Fruit fly (Drosophila melanogaster) whole organism, wandering third instar larva: ENCODE results near the gene Strump.
A peak's percentile ranks its signal among the peaks of the same experiment; 100 is the strongest.

ENCODE experiments used
- CG32264 ChIP-seq: fragments of 200-800 bp; sonication (Bioruptor generic); optimal IDR thresholded peaks from 2 replicates; lab custom pipeline; 2016; ENCODE audit warnings: missing biosample characterization, missing genetic modification characterization
- Dfd ChIP-seq: fragments of >200 bp; optimal IDR thresholded peaks from 2 replicates; lab custom pipeline; 2017; ENCODE audit warnings: missing biosample characterization, missing genetic modification characterization
- Dif ChIP-seq: fragments of 200-275, 200-300 bp; sonication (Bioruptor generic); optimal IDR thresholded peaks from 2 replicates; lab custom pipeline; 2018; ENCODE audit warnings: missing biosample characterization, missing genetic modification characterization; ENCODE audit not compliant: partially characterized antibody
- GATAd ChIP-seq: sonication (Bioruptor generic); optimal IDR thresholded peaks from 2 replicates; lab custom pipeline; 2016; ENCODE audit warnings: missing biosample characterization, missing genetic modification characterization
- Hr78 ChIP-seq: fragments of >200 bp; optimal IDR thresholded peaks from 2 replicates; lab custom pipeline; 2017; ENCODE audit warnings: missing biosample characterization, missing genetic modification characterization
- Hr83 ChIP-seq: fragments of 200-300 bp; sonication (Bioruptor generic); optimal IDR thresholded peaks from 2 replicates; lab custom pipeline; 2016; ENCODE audit warnings: missing biosample characterization, mild to moderate bottlenecking, missing genetic modification characterization, moderate library complexity; ENCODE audit not compliant: poor library complexity, severe bottlenecking
- Jra ChIP-seq: sonication (Bioruptor generic); optimal IDR thresholded peaks from 2 replicates; lab custom pipeline; 2016; ENCODE audit warnings: missing biosample characterization, missing genetic modification characterization
- Myc ChIP-seq: fragments of >200 bp; optimal IDR thresholded peaks from 2 replicates; lab custom pipeline; 2017
- N ChIP-seq: fragments of >200 bp; optimal IDR thresholded peaks from 2 replicates; lab custom pipeline; 2018; ENCODE audit warnings: missing biosample characterization, missing external identifiers, missing genetic modification characterization
- OdsH ChIP-seq: fragments of 200-800 bp; sonication (Bioruptor generic); optimal IDR thresholded peaks from 2 replicates; lab custom pipeline; 2016; ENCODE audit warnings: missing biosample characterization, mild to moderate bottlenecking, missing genetic modification characterization
- Rel ChIP-seq, 2 experiments: fragments of 200-800 bp; sonication (Bioruptor generic) in 1 of 2; optimal IDR thresholded peaks; 2 replicates in 1 of 2; 3 replicates in 1 of 2; lab custom pipeline; 2016 to 2019; ENCODE audit warnings: mild to moderate bottlenecking in 2 of 2, missing biosample characterization in 2 of 2, missing genetic modification characterization in 2 of 2, moderate library complexity in 1 of 2
- Sp1 ChIP-seq: fragments of 200-800 bp; sonication (Bioruptor generic); optimal IDR thresholded peaks from 3 replicates; lab custom pipeline; 2019; ENCODE audit warnings: missing biosample characterization, mild to moderate bottlenecking, missing genetic modification characterization, moderate library complexity
- Vsx2 ChIP-seq: fragments of 200-300, 225-300 bp; sonication (Bioruptor generic); optimal IDR thresholded peaks from 2 replicates; lab custom pipeline; 2018; ENCODE audit warnings: missing biosample characterization, missing genetic modification characterization; ENCODE audit not compliant: partially characterized antibody
- br ChIP-seq: fragments of 200-800 bp; sonication (Bioruptor generic); optimal IDR thresholded peaks from 2 replicates; lab custom pipeline; 2016; ENCODE audit warnings: missing biosample characterization, missing genetic modification characterization
- brk ChIP-seq: fragments of 200-800 bp; sonication (Bioruptor generic); optimal IDR thresholded peaks from 2 replicates; lab custom pipeline; 2016; ENCODE audit warnings: missing biosample characterization, mild to moderate bottlenecking, missing genetic modification characterization
- dl ChIP-seq, 2 experiments: fragments of 175-275, 200-275 bp in 1 of 2; fragments of 200-275 bp in 1 of 2; sonication (Bioruptor generic); optimal IDR thresholded peaks; lab custom pipeline; 2018; ENCODE audit warnings: mild to moderate bottlenecking in 2 of 2, missing biosample characterization in 2 of 2, missing genetic modification characterization in 2 of 2, moderate library complexity in 2 of 2; ENCODE audit not compliant: partially characterized antibody in 2 of 2, insufficient read depth in 1 of 2
- dmrt93B ChIP-seq: fragments of 200-800 bp; sonication (Bioruptor generic); optimal IDR thresholded peaks from 2 replicates; lab custom pipeline; 2018; ENCODE audit warnings: missing biosample characterization, mild to moderate bottlenecking, missing genetic modification characterization
- dsf ChIP-seq: sonication (Bioruptor generic); optimal IDR thresholded peaks from 2 replicates; lab custom pipeline; 2016; ENCODE audit warnings: missing biosample characterization, missing genetic modification characterization, borderline replicate concordance
- ey ChIP-seq: fragments of 200-800 bp; sonication (Bioruptor generic); optimal IDR thresholded peaks from 2 replicates; lab custom pipeline; 2016; ENCODE audit warnings: missing biosample characterization, missing genetic modification characterization
- foxo ChIP-seq, 2 experiments: fragments of 200-800 bp; sonication (Bioruptor generic); optimal IDR thresholded peaks; 2 replicates in 1 of 2; 3 replicates in 1 of 2; lab custom pipeline; 2016 to 2017; ENCODE audit warnings: missing biosample characterization in 2 of 2, missing genetic modification characterization in 2 of 2
- fru ChIP-seq: fragments of 200-800 bp; sonication (Bioruptor generic); optimal IDR thresholded peaks from 3 replicates; lab custom pipeline; 2016; ENCODE audit warnings: missing biosample characterization, mild to moderate bottlenecking, missing genetic modification characterization
- h ChIP-seq: fragments of 200-800 bp; sonication (Bioruptor generic); optimal IDR thresholded peaks from 3 replicates; lab custom pipeline; 2016; ENCODE audit warnings: missing biosample characterization, mild to moderate bottlenecking, missing genetic modification characterization
- jim ChIP-seq: fragments of 175-275, 200-325 bp; sonication (Bioruptor generic); optimal IDR thresholded peaks from 2 replicates; lab custom pipeline; 2016; ENCODE audit warnings: missing biosample characterization, mild to moderate bottlenecking, missing genetic modification characterization
- lola ChIP-seq: fragments of >200 bp; optimal IDR thresholded peaks from 2 replicates; lab custom pipeline; 2017; ENCODE audit warnings: missing biosample characterization, missing genetic modification characterization
- rgr ChIP-seq: fragments of 200-800 bp; sonication (Bioruptor generic); optimal IDR thresholded peaks from 3 replicates; lab custom pipeline; 2016; ENCODE audit warnings: missing biosample characterization, mild to moderate bottlenecking, missing genetic modification characterization
- sage ChIP-seq: fragments of 200-800 bp; sonication (Bioruptor generic); optimal IDR thresholded peaks from 2 replicates; lab custom pipeline; 2016; ENCODE audit warnings: missing biosample characterization, mild to moderate bottlenecking, missing genetic modification characterization
- sv ChIP-seq: fragments of 200-800 bp; sonication (Bioruptor generic); optimal IDR thresholded peaks from 3 replicates; lab custom pipeline; 2016; ENCODE audit warnings: missing biosample characterization, missing genetic modification characterization
- tai ChIP-seq: sonication (Bioruptor generic); optimal IDR thresholded peaks from 2 replicates; lab custom pipeline; 2016; ENCODE audit warnings: missing biosample characterization, missing genetic modification characterization
- usp ChIP-seq: fragments of >200 bp; optimal IDR thresholded peaks from 2 replicates; lab custom pipeline; 2017; ENCODE audit warnings: missing biosample characterization, missing genetic modification characterization
- woc ChIP-seq: sonication (Bioruptor generic); optimal IDR thresholded peaks from 2 replicates; lab custom pipeline; 2016; ENCODE audit warnings: missing biosample characterization, mild to moderate bottlenecking, missing genetic modification characterization

Strump gene

dm6 chr3L:16139131-16139530 lies 17.3 kb downstream of the Strump start:
- TF ChIP-seq Vsx2 (GFP tag; lab: Kevin White, UChicago) = no peak
- no peak for TF ChIP-seq jim (GFP tag; lab: Kevin White, UChicago)
- no peak for TF ChIP-seq sv (GFP tag; lab: Kevin White, UChicago)
- no peak for TF ChIP-seq Rel (GFP tag; optimal IDR thresholded peaks at IDR 0.05; lab: Kevin White, UChicago)
- TF ChIP-seq Rel (tag; optimal IDR thresholded peaks at IDR 0.05; lab: Kevin White, UChicago) = no peak
- no peak for TF ChIP-seq foxo (GFP tag; optimal IDR thresholded peaks at IDR 0.05; lab: Kevin White, UChicago)
- no peak for TF ChIP-seq GATAd
- TF ChIP-seq dmrt93B (GFP tag; lab: Kevin White, UChicago) = no peak
- no peak for TF ChIP-seq Hr78
- peak; percentile 34 for TF ChIP-seq Dif
- TF ChIP-seq ey = no peak
- TF ChIP-seq dsf = no peak
- TF ChIP-seq fru (GFP tag; lab: Kevin White, UChicago) = no peak
- TF ChIP-seq Hr83 (GFP tag; lab: Kevin White, UChicago) = no peak
- peak; percentile 38 for TF ChIP-seq brk (GFP tag; lab: Kevin White, UChicago)
- TF ChIP-seq tai = no peak
- no peak for TF ChIP-seq dl (GFP tag; optimal IDR thresholded peaks at IDR 0.05; lab: Kevin White, UChicago; ENCODE audit: insufficient read depth in 1 of 2, partially characterized antibody in 2 of 2)
- no peak for TF ChIP-seq OdsH (GFP tag; lab: Kevin White, UChicago)
- TF ChIP-seq, all 38 proteins: peak for 2

- TF ChIP-seq br (GFP tag; lab: Kevin White, UChicago) = no peak
- TF ChIP-seq Dfd (GFP tag; lab: Kevin White, UChicago) = peak; percentile 93
- no peak for TF ChIP-seq foxo (GFP tag; optimal IDR thresholded peaks at IDR 0.05; lab: Kevin White, UChicago)
- no peak for TF ChIP-seq usp (GFP tag; lab: Kevin White, UChicago)
These were observed 19.8 kb downstream of the Strump start for dm6 chr3L:16141556-16141955.

- TF ChIP-seq Dfd (GFP tag; lab: Kevin White, UChicago) (no peak), CG32264 (GFP tag; lab: Kevin White, UChicago) (no peak), N (no peak), OdsH (GFP tag; lab: Kevin White, UChicago) (no peak), fru (GFP tag; lab: Kevin White, UChicago) (no peak)
These were observed 22.1 kb downstream of the Strump start, which contains the start of gene CG32152 for dm6 chr3L:16143685-16144539. TSS of gene CG32152 (minus strand) at chr3L:16144036.

- no peak for TF ChIP-seq Vsx2 (GFP tag; lab: Kevin White, UChicago)
- TF ChIP-seq sage = no peak
- TF ChIP-seq foxo (GFP tag; optimal IDR thresholded peaks at IDR 0.05; lab: Kevin White, UChicago) = no peak
- TF ChIP-seq tai = no peak
- TF ChIP-seq dl (GFP tag; optimal IDR thresholded peaks at IDR 0.05; lab: Kevin White, UChicago; ENCODE audit: insufficient read depth in 1 of 2, partially characterized antibody in 2 of 2) = no peak
- no peak for TF ChIP-seq dsf
- TF ChIP-seq h = peak; percentile 7
- TF ChIP-seq sv (GFP tag; lab: Kevin White, UChicago) = no peak
- no peak for TF ChIP-seq lola (GFP tag; lab: Kevin White, UChicago)
- TF ChIP-seq Jra (GFP tag; lab: Kevin White, UChicago) = no peak
- no peak for TF ChIP-seq Dif
- TF ChIP-seq rgr (GFP tag; lab: Kevin White, UChicago) = no peak
- TF ChIP-seq CG32264 (GFP tag; lab: Kevin White, UChicago) = no peak
- peak; percentile 47 for TF ChIP-seq Hr83 (GFP tag; lab: Kevin White, UChicago)
- no peak for TF ChIP-seq Myc
- no peak for TF ChIP-seq woc (GFP tag; lab: Kevin White, UChicago)
- TF ChIP-seq Sp1 (GFP tag; lab: Kevin White, UChicago) = peak; percentile 3
- no peak for TF ChIP-seq jim (GFP tag; lab: Kevin White, UChicago)
- no peak for TF ChIP-seq Rel (GFP tag; optimal IDR thresholded peaks at IDR 0.05; lab: Kevin White, UChicago)
- TF ChIP-seq Rel (tag; optimal IDR thresholded peaks at IDR 0.05; lab: Kevin White, UChicago) = no peak
These were observed 23.5 kb downstream of the Strump start for dm6 chr3L:16145282-16145681.
